Worm (Caenorhabditis elegans) whole organism, L4/young adult: ENCODE data around the gene atad-3.
"Not testable (repeated sequence)": the region's sequence is repeated elsewhere in the genome, so short reads cannot be mapped to it uniquely, and the experiment has no call there.

Experiments
- W03F9.2 ChIP-seq: fragments of 150-350 bp; optimal IDR thresholded peaks from 2 replicates; lab custom pipeline; 2014; ENCODE audit warnings: missing biosample characterization, missing genetic modification characterization
- dao-5 ChIP-seq: sonication (generic microtip); optimal IDR thresholded peaks from 2 replicates; lab custom pipeline; 2016; ENCODE audit warnings: missing genotype, missing genetic modification characterization, moderate library complexity, missing compliant biosample characterization
- him-1 ChIP-seq: sonication (generic microtip); optimal IDR thresholded peaks from 2 replicates; lab custom pipeline; 2016; ENCODE audit warnings: missing genotype, missing genetic modification reagents, missing genetic modification characterization, missing compliant biosample characterization

Gene atad-3

ce11 chrII:10239595-10239994 is 9.2 kb upstream of the atad-3 start, which contains the start of gene mec-15:
Gene mec-15 (minus strand): TSS chrII:10239695.
- no peak for TF ChIP-seq W03F9.2 (tag; lab: Kevin White, UChicago)
- no peak for TF ChIP-seq dao-5 (tag; lab: Kevin White, UChicago)
- TF ChIP-seq him-1, result no peak

ce11 chrII:10242294-10242693 is 6.5 kb upstream of the atad-3 start, which contains the start of gene mrps-14:
Gene mrps-14 (minus strand): TSS chrII:10242490.
- TF ChIP-seq him-1, result no peak
- no peak for TF ChIP-seq dao-5 (tag; lab: Kevin White, UChicago)
- TF ChIP-seq W03F9.2 (tag; lab: Kevin White, UChicago), result no peak

ce11 chrII:10245612-10246011 is 3.2 kb upstream of the atad-3 start:
- TF ChIP-seq dao-5 (tag; lab: Kevin White, UChicago) (no peak), him-1 (no peak), W03F9.2 (tag; lab: Kevin White, UChicago) (no peak)

- TF ChIP-seq dao-5 (tag; lab: Kevin White, UChicago) (no peak), him-1 (no peak), W03F9.2 (tag; lab: Kevin White, UChicago) (no peak)
Observed at ce11 chrII:10247154-10247553, 1.6 kb upstream of the atad-3 start.

- TF ChIP-seq him-1; dao-5 (tag; lab: Kevin White, UChicago); W03F9.2 (tag; lab: Kevin White, UChicago): not testable (repeated sequence)
Observed at ce11 chrII:10247594-10248283, 1.1 kb upstream of the atad-3 start, which contains the start of gene nrde-2. Gene nrde-2 (minus strand): TSS chrII:10247638.

- TF ChIP-seq W03F9.2 (tag; lab: Kevin White, UChicago), result no peak
- TF ChIP-seq dao-5 (tag; lab: Kevin White, UChicago), result no peak
Observed at ce11 chrII:10250966-10251365, 2.2 kb downstream of the atad-3 start, which contains the start of gene F54B3.1. Gene F54B3.1 (plus strand): TSS chrII:10251266.

DNA sequence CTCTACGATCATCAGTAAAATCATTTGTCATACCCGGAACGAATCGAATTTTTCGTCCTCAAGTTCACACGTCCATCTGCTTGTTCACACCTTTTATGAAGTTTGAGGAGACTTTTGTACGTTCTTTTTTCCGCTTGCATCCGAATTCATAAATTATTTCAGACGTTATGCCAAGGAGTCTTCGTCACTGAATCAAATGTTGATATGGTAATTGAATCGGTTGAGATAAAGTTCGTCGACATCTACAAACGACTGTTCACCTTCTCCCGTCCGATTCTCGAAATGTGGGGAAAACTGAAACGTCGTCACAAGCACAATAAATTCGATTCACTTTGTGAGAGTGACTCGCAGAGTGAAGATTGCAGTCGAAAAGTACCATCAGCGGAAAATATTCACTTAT is 3.3 kb downstream of the atad-3 start:
- TF ChIP-seq W03F9.2 (tag; lab: Kevin White, UChicago), result no peak
- TF ChIP-seq dao-5 (tag; lab: Kevin White, UChicago), result no peak
- TF ChIP-seq him-1, result no peak

ce11 chrII:10261261-10261660 is 12.5 kb downstream of the atad-3 start:
- no peak for TF ChIP-seq dao-5 (tag; lab: Kevin White, UChicago)
- TF ChIP-seq him-1, result no peak
- no peak for TF ChIP-seq W03F9.2 (tag; lab: Kevin White, UChicago)

DNA sequence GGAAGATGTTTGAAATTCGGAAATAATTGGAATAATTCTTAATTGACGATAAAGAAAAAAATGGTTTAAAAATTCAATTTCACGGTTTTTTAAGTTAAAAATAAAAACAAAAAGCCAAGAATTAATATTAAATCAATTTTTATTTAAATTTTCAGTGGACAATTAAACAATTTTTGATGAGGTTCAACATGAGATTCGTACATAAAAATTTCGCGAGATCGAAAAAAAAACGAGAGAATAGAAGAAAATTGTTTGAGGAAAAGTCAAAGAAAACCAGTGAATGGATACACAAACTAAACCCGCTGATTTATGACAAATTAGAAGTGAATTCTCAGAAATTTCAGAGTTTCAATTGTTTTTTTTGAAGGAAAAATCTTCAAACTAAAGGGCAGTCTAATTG is 21.3 kb downstream of the atad-3 start, which contains the start of gene F54B3.2:
Gene F54B3.2 (minus strand): TSS at position 101 of the 400 bp plus-strand sequence.
- no peak for TF ChIP-seq dao-5 (tag; lab: Kevin White, UChicago)

DNA sequence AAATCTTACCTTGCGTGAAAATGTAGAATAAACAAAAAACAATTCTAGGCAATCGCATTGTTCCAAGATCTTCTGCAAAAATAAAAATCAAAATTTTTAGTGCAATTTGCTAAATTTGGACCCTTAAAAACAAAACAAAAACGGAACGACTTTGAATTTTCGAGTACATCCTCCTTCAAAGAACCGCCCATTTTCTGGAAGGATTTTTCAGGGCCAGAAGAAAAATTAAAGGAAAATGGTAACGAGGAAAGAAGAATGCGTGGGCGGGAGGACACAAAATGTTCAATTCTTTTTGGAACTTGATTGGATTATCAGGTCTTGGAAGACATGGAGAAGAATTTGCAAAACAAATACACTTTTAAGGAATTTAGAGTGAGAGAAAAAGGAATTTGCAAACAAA is 22.3 kb downstream of the atad-3 start, which contains the start of gene F54B3.4:
Gene F54B3.4 (minus strand): TSS at position 101 of the 400 bp plus-strand sequence.
- TF ChIP-seq W03F9.2 (tag; lab: Kevin White, UChicago) (no peak), dao-5 (tag; lab: Kevin White, UChicago) (no peak), him-1 (no peak)

DNA sequence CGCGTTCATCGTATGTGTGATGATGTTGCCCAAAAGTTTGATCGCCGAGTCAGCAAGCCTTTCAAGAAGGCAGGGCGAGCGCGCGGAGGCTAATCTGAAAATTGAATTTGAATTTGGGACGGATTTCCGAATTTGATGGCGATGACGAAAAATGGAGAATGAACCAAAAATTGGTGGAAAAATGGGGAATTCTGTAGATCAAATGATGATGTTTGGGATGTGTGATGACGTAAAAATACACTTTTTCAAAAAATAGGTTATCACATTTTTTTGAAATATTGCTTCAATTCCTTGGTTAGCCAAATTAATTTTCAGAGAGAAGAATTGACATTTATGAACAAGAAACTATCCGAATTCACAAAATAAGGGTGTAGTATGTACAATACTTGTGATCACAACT is 30.8 kb downstream of the atad-3 start, which contains the start of gene ZK971.1:
Gene ZK971.1 (minus strand): TSS at position 101 of the 400 bp plus-strand sequence.
- TF ChIP-seq dao-5 (tag; lab: Kevin White, UChicago), result no peak
- no peak for TF ChIP-seq him-1
- TF ChIP-seq W03F9.2 (tag; lab: Kevin White, UChicago), result no peak

DNA sequence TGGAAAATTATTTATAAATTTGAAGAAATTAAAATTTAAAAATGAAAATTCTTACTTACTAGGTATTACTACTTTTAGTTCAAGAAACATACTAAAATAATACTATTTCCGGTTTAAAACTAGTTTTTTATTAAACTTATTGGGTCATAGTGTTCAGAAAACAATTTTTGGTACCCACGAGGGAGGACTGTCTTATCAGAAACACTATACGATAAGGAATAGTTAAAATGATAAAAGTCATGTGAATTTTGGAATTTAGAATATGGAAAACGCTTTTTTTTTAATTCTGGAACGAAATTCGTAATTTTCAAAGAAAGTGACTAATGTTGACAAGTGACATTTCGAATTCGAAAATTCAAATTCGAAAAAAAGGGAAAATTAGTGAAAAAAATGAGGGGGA is 32.9 kb downstream of the atad-3 start:
- no peak for TF ChIP-seq dao-5 (tag; lab: Kevin White, UChicago)
- no peak for TF ChIP-seq him-1
- no peak for TF ChIP-seq W03F9.2 (tag; lab: Kevin White, UChicago)

ce11 chrII:10283145-10283544 is 34.4 kb downstream of the atad-3 start:
- TF ChIP-seq him-1 (no peak), dao-5 (tag; lab: Kevin White, UChicago) (no peak), W03F9.2 (tag; lab: Kevin White, UChicago) (no peak)

- TF ChIP-seq dao-5 (tag; lab: Kevin White, UChicago) (no peak), him-1 (no peak), W03F9.2 (tag; lab: Kevin White, UChicago) (no peak)
Observed at ce11 chrII:10284991-10285390, 36.2 kb downstream of the atad-3 start.
